Worm (Caenorhabditis elegans) whole organism, L4 larva: ENCODE results near the gene F47B8.10.
A peak's percentile ranks its signal among the peaks of the same experiment; 100 is the strongest.

Experiments
- dpl-1 ChIP-seq: fragments of 150-350 bp; optimal IDR thresholded peaks from 2 replicates; lab custom pipeline; 2014; ENCODE audit warnings: missing biosample characterization, missing genetic modification reagents, missing genetic modification characterization
- dve-1 ChIP-seq: sonication (generic microtip); optimal IDR thresholded peaks from 2 replicates; lab custom pipeline; 2017; ENCODE audit warnings: antibody characterized with exemption, mild to moderate bottlenecking, missing genetic modification characterization, missing compliant biosample characterization; ENCODE audit not compliant: insufficient read depth
- egl-27 ChIP-seq: sonication (generic microtip); optimal IDR thresholded peaks from 3 replicates; lab custom pipeline; 2017; ENCODE audit warnings: missing biosample characterization, missing genetic modification reagents, missing genetic modification characterization
- lin-29 ChIP-seq: fragments of 200-800 bp; sonication (Bioruptor generic); IDR thresholded peaks from 2 replicates; pipeline ENCODE4 v1.3.6; 2022; ENCODE audit warnings: missing genetic modification reagents, missing genetic modification characterization, missing compliant biosample characterization
- mdl-1 ChIP-seq, 2 experiments: fragments of 150-350 bp in 1 of 2; sonication (generic microtip) in 1 of 2; optimal IDR thresholded peaks; 2 replicates each; lab custom pipeline; 2014 to 2017; ENCODE audit warnings: missing biosample characterization in 2 of 2, missing genetic modification characterization in 2 of 2
- nhr-11 ChIP-seq: fragments of 150-350 bp; optimal IDR thresholded peaks from 2 replicates; lab custom pipeline; 2014; ENCODE audit warnings: missing biosample characterization, missing genetic modification characterization
- nhr-237 ChIP-seq: sonication (generic microtip); optimal IDR thresholded peaks from 2 replicates; lab custom pipeline; 2017; ENCODE audit warnings: missing biosample characterization, missing genetic modification characterization
- nhr-6 ChIP-seq: fragments of 150-350 bp; optimal IDR thresholded peaks from 2 replicates; lab custom pipeline; 2014; ENCODE audit warnings: missing biosample characterization, missing genetic modification characterization
- pha-4 ChIP-seq, 2 experiments: fragments of 150-350 bp in 1 of 2; fragments of 200-800 bp in 1 of 2; sonication (Bioruptor generic) in 1 of 2; IDR thresholded peaks in 1 of 2; optimal IDR thresholded peaks in 1 of 2; 2 replicates each; pipeline versions ENCODE4 v1.3.6 to Lab custom; 2014 to 2022; ENCODE audit warnings: missing genetic modification characterization in 2 of 2, missing genetic modification reagents in 2 of 2, missing biosample characterization in 1 of 2, missing compliant biosample characterization in 1 of 2
- pqm-1 ChIP-seq: sonication (generic microtip); optimal IDR thresholded peaks from 2 replicates; lab custom pipeline; 2017; ENCODE audit warnings: missing biosample characterization, missing genetic modification characterization
- sdz-12 ChIP-seq: fragments of 200-800 bp; sonication (Bioruptor generic); optimal IDR thresholded peaks from 2 replicates; lab custom pipeline; 2018; ENCODE audit warnings: mild to moderate bottlenecking, missing genetic modification characterization, missing compliant biosample characterization
- snpc-4 ChIP-seq: fragments of 150-350 bp; optimal IDR thresholded peaks from 2 replicates; lab custom pipeline; 2014; ENCODE audit warnings: missing biosample characterization, missing genetic modification characterization
- zfp-3 ChIP-seq: fragments of 200-800 bp; sonication (Bioruptor generic); conservative IDR thresholded peaks from 2 replicates; pipeline ENCODE4 v1.3.6; 2022; ENCODE audit warnings: missing genetic modification reagents, missing genetic modification characterization, missing compliant biosample characterization
- ztf-11 ChIP-seq: fragments of 150-350 bp; optimal IDR thresholded peaks from 2 replicates; lab custom pipeline; 2014; ENCODE audit warnings: missing biosample characterization, missing genetic modification characterization

DNA sequence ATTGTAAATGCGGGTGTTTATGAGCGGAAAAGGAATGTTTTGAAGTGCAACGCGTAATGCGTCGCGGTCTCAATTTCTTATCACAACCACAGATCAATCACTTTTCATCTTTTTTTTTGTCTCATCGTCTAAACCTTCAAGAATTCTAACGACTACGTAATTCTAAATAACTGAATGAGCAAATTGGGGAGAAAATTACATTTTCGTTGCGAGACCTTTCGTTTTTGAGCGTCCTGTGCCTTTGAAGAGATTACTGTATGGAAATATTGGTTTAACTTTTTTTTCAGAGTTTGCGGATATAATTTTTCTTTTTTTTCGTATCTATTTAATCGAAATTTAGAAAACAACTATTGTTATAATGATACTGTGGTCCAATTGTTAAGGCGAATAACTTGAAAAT lies 8.7 kb downstream of the F47B8.10 start:
- TF ChIP-seq dpl-1: no peak
- no peak for TF ChIP-seq mdl-1 (tag; optimal IDR thresholded peaks at IDR 0.05; lab: Kevin White, UChicago)
- no peak for TF ChIP-seq pha-4 (GFP tag; IDR thresholded peaks at IDR 0.05; lab: Robert Waterston, UW)
- TF ChIP-seq pha-4 (tag; optimal IDR thresholded peaks at IDR 0.05; lab: Kevin White, UChicago): no peak
- TF ChIP-seq sdz-12 (GFP tag; lab: Kevin White, UChicago): no peak
- no peak for TF ChIP-seq snpc-4 (tag; lab: Kevin White, UChicago)
- TF ChIP-seq nhr-6: no peak
- no peak for TF ChIP-seq egl-27
- no peak for TF ChIP-seq pqm-1 (tag; lab: Kevin White, UChicago)
- no peak for TF ChIP-seq lin-29
- no peak for TF ChIP-seq nhr-11 (tag; lab: Kevin White, UChicago)
- TF ChIP-seq dve-1 (tag; lab: Kevin White, UChicago): peak; percentile 6
- no peak for TF ChIP-seq ztf-11 (tag; lab: Kevin White, UChicago)
- no peak for TF ChIP-seq nhr-237 (tag; lab: Kevin White, UChicago)
- no peak for TF ChIP-seq zfp-3
